Worm (Caenorhabditis elegans) whole organism, L3 larva: ENCODE data around the gene K02D10.2.

Experiments used
- mdl-1 ChIP-seq: fragments of 150-350 bp; optimal IDR thresholded peaks from 2 replicates; lab custom pipeline; 2014; ENCODE audit warnings: missing biosample characterization, missing genetic modification characterization
- nhr-23 ChIP-seq: fragments of 150-350 bp; optimal IDR thresholded peaks from 2 replicates; lab custom pipeline; 2014; ENCODE audit warnings: missing biosample characterization, missing genetic modification reagents, missing genetic modification characterization
- nhr-76 ChIP-seq: fragments of 150-350 bp; sonication (generic microtip); optimal IDR thresholded peaks from 5 replicates; lab custom pipeline; 2014; ENCODE audit warnings: missing biosample characterization, missing genetic modification characterization
- tbx-2 ChIP-seq: sonication (generic microtip); optimal IDR thresholded peaks from 2 replicates; lab custom pipeline; 2016; ENCODE audit warnings: mild to moderate bottlenecking, missing genetic modification characterization, missing compliant biosample characterization
- ztf-4 ChIP-seq: fragments of 150-350 bp; optimal IDR thresholded peaks from 2 replicates; lab custom pipeline; 2014; ENCODE audit warnings: missing biosample characterization, missing genetic modification characterization

DNA sequence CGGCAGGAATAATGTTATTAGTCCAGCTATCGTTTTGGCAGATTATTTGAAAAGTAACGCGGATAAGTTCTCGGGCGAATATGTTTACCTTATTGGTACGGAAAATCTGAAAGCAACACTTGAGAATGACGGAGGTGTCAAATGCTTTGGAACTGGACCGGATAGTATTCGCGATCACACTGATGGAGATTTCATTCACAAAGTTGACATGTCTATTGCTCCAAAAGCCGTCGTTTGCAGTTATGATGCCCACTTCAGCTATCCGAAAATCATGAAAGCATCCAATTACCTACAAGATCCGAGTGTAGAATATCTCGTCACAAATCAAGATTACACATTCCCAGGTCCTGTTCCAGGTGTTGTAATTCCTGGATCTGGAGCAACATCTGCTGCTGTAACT is 2.3 kb upstream of the K02D10.2 start:
- TF ChIP-seq mdl-1 (tag; lab: Kevin White, UChicago) (no peak), tbx-2 (no peak), nhr-76 (tag; lab: Kevin White, UChicago) (no peak), ztf-4 (tag; lab: Kevin White, UChicago) (no peak), nhr-23 (tag; lab: Kevin White, UChicago) (no peak)
